Worm (Caenorhabditis elegans) whole organism, young adult: Measurements from ENCODE around the gene sqv-3.

Experiments used
- C06A6.2 ChIP-seq: fragments of 200-800 bp; sonication (Bioruptor generic); conservative IDR thresholded peaks from 2 replicates; pipeline ENCODE4 v1.3.6; 2022; ENCODE audit warnings: missing genetic modification characterization, missing compliant biosample characterization
- F22D6.2 ChIP-seq: sonication (generic microtip); optimal IDR thresholded peaks from 2 replicates; lab custom pipeline; 2016; ENCODE audit warnings: mild to moderate bottlenecking, missing genetic modification characterization, missing compliant biosample characterization
- F23B12.7 ChIP-seq: sonication (generic microtip); optimal IDR thresholded peaks from 2 replicates; lab custom pipeline; 2017; ENCODE audit warnings: missing genetic modification characterization, mild to moderate bottlenecking, missing compliant biosample characterization, antibody characterized with exemption, moderate library complexity; ENCODE audit not compliant: insufficient read depth
- F39B2.1 ChIP-seq: fragments of 200-800 bp; sonication (Bioruptor generic); IDR thresholded peaks from 2 replicates; pipeline ENCODE4 v1.3.6; 2022; ENCODE audit warnings: missing genetic modification reagents, missing genetic modification characterization, missing compliant biosample characterization
- F49E8.2 ChIP-seq: sonication (generic microtip); optimal IDR thresholded peaks from 3 replicates; lab custom pipeline; 2017; ENCODE audit warnings: missing genetic modification characterization, mild to moderate bottlenecking, missing compliant biosample characterization, antibody characterized with exemption, moderate library complexity; ENCODE audit not compliant: insufficient read depth
- F57C9.4 ChIP-seq: sonication (generic microtip); optimal IDR thresholded peaks from 2 replicates; lab custom pipeline; 2017; ENCODE audit warnings: mild to moderate bottlenecking, missing genetic modification characterization, missing compliant biosample characterization
- T26A5.8 ChIP-seq: sonication (generic microtip); optimal IDR thresholded peaks from 2 replicates; lab custom pipeline; 2016; ENCODE audit warnings: missing genetic modification characterization, missing compliant biosample characterization
- Y95B8A.8 ChIP-seq: fragments of 200-800 bp; sonication (Bioruptor generic); IDR thresholded peaks from 2 replicates; pipeline ENCODE4 v1.3.6; 2022; ENCODE audit warnings: missing genetic modification reagents, missing genetic modification characterization, missing compliant biosample characterization
- akir-1 ChIP-seq: fragments of 200-800 bp; sonication (Bioruptor generic); optimal IDR thresholded peaks from 2 replicates; lab custom pipeline; 2018; ENCODE audit warnings: mild to moderate bottlenecking, missing genetic modification characterization, moderate library complexity, missing compliant biosample characterization
- athp-1 ChIP-seq: sonication (generic microtip); optimal IDR thresholded peaks from 2 replicates; lab custom pipeline; 2017; ENCODE audit warnings: mild to moderate bottlenecking, missing genetic modification characterization, missing compliant biosample characterization
- attf-3 ChIP-seq: fragments of 200-800 bp; sonication (Bioruptor generic); conservative IDR thresholded peaks from 2 replicates; pipeline ENCODE4 v1.3.6; 2022; ENCODE audit warnings: missing genetic modification reagents, missing genetic modification characterization, missing compliant biosample characterization
- ccch-3 ChIP-seq: fragments of 200-800 bp; sonication (Bioruptor generic); optimal IDR thresholded peaks from 2 replicates; lab custom pipeline; 2018; ENCODE audit warnings: mild to moderate bottlenecking, missing genetic modification characterization, missing compliant biosample characterization
- cebp-1 ChIP-seq, 2 experiments: fragments of 200-800 bp in 1 of 2; sonication (Bioruptor generic) in 1 of 2; sonication (generic microtip) in 1 of 2; IDR thresholded peaks in 1 of 2; optimal IDR thresholded peaks in 1 of 2; 2 replicates each; pipeline versions ENCODE4 v1.3.6 to Lab custom; 2017 to 2022; ENCODE audit warnings: missing compliant biosample characterization in 2 of 2, missing genetic modification characterization in 2 of 2, mild to moderate bottlenecking in 1 of 2, missing genetic modification reagents in 1 of 2, moderate library complexity in 1 of 2
- cebp-2 ChIP-seq: fragments of 200-800 bp; sonication (Bioruptor generic); IDR thresholded peaks from 2 replicates; pipeline ENCODE4 v1.3.6; 2022; ENCODE audit warnings: missing genetic modification characterization, missing compliant biosample characterization
- ceh-100 ChIP-seq: fragments of 200-800 bp; sonication (Bioruptor generic); IDR thresholded peaks from 2 replicates; pipeline ENCODE4 v1.3.6; 2022; ENCODE audit warnings: missing genetic modification reagents, missing genetic modification characterization, missing compliant biosample characterization
- ceh-58 ChIP-seq: fragments of 200-800 bp; sonication (Bioruptor generic); IDR thresholded peaks from 2 replicates; pipeline ENCODE4 v1.3.6; 2022; ENCODE audit warnings: missing genetic modification characterization, missing compliant biosample characterization
- chd-7 ChIP-seq: sonication (generic microtip); optimal IDR thresholded peaks from 2 replicates; lab custom pipeline; 2016; ENCODE audit warnings: mild to moderate bottlenecking, missing genetic modification characterization, moderate library complexity, missing compliant biosample characterization
- dox-1 ChIP-seq: fragments of 200-800 bp; sonication (Bioruptor generic); IDR thresholded peaks from 2 replicates; pipeline ENCODE4 v1.3.6; 2022; ENCODE audit warnings: missing genetic modification reagents, missing genetic modification characterization, missing compliant biosample characterization
- dpff-1 ChIP-seq: sonication (generic microtip); optimal IDR thresholded peaks from 2 replicates; lab custom pipeline; 2017; ENCODE audit warnings: mild to moderate bottlenecking, missing genetic modification characterization, missing compliant biosample characterization
- dpl-1 ChIP-seq: fragments of 150-350 bp; optimal IDR thresholded peaks from 2 replicates; lab custom pipeline; 2014; ENCODE audit warnings: missing biosample characterization, missing genetic modification reagents, missing genetic modification characterization
- egl-44 ChIP-seq: fragments of 200-800 bp; sonication (Bioruptor generic); IDR thresholded peaks from 2 replicates; pipeline ENCODE4 v1.3.6; 2022; ENCODE audit warnings: missing genetic modification reagents, missing genetic modification characterization, missing compliant biosample characterization
- fkh-3 ChIP-seq: sonication (generic microtip); optimal IDR thresholded peaks from 2 replicates; lab custom pipeline; 2016; ENCODE audit warnings: mild to moderate bottlenecking, missing genetic modification characterization, missing compliant biosample characterization
- hlh-26 ChIP-seq: fragments of 200-800 bp; sonication (Bioruptor generic); conservative IDR thresholded peaks from 2 replicates; pipeline ENCODE4 v1.3.6; 2022; ENCODE audit warnings: missing genetic modification reagents, missing genetic modification characterization, missing compliant biosample characterization
- hmg-20 ChIP-seq: fragments of 200-800 bp; sonication (Bioruptor generic); IDR thresholded peaks from 2 replicates; pipeline ENCODE4 v1.3.6; 2022; ENCODE audit warnings: missing genetic modification reagents, missing genetic modification characterization, missing compliant biosample characterization
- hrde-1 ChIP-seq: sonication (generic microtip); optimal IDR thresholded peaks from 2 replicates; lab custom pipeline; 2016; ENCODE audit warnings: missing genetic modification characterization, mild to moderate bottlenecking, missing compliant biosample characterization, moderate library complexity, missing genotype, missing genetic modification reagents, borderline replicate concordance
- hsf-1 ChIP-seq: fragments of 200-800 bp; sonication (Bioruptor generic); IDR thresholded peaks from 2 replicates; pipeline ENCODE4 v1.3.6; 2022; ENCODE audit warnings: missing genetic modification reagents, missing genetic modification characterization, missing compliant biosample characterization
- let-607 ChIP-seq, 2 experiments: fragments of 200-800 bp in 1 of 2; sonication (Bioruptor generic) in 1 of 2; sonication (generic microtip) in 1 of 2; optimal IDR thresholded peaks; 2 replicates each; lab custom pipeline; 2016 to 2018; ENCODE audit warnings: mild to moderate bottlenecking in 2 of 2, missing compliant biosample characterization in 2 of 2, missing genetic modification characterization in 2 of 2, moderate library complexity in 2 of 2, missing genotype in 1 of 2
- lin-40 ChIP-seq: sonication (generic microtip); optimal IDR thresholded peaks from 2 replicates; lab custom pipeline; 2016; ENCODE audit warnings: missing genetic modification characterization, mild to moderate bottlenecking, missing compliant biosample characterization, missing genotype, missing genetic modification reagents
- lin-54 ChIP-seq: fragments of 200-800 bp; sonication (Bioruptor generic); optimal IDR thresholded peaks from 2 replicates; lab custom pipeline; 2018; ENCODE audit warnings: mild to moderate bottlenecking, missing genetic modification characterization, missing compliant biosample characterization
- lsl-1 ChIP-seq: fragments of 200-800 bp; sonication (Bioruptor generic); optimal IDR thresholded peaks from 2 replicates; lab custom pipeline; 2018; ENCODE audit warnings: mild to moderate bottlenecking, missing genetic modification characterization, moderate library complexity, missing compliant biosample characterization
- lsy-27 ChIP-seq: sonication (generic microtip); optimal IDR thresholded peaks from 2 replicates; lab custom pipeline; 2017; ENCODE audit warnings: missing genetic modification characterization, mild to moderate bottlenecking, missing compliant biosample characterization, antibody characterized with exemption, missing genotype, borderline replicate concordance; ENCODE audit not compliant: insufficient read depth
- madf-10 ChIP-seq: sonication (generic microtip); optimal IDR thresholded peaks from 2 replicates; lab custom pipeline; 2016; ENCODE audit warnings: mild to moderate bottlenecking, missing genetic modification characterization, missing compliant biosample characterization
- mes-4 ChIP-seq: sonication (generic microtip); optimal IDR thresholded peaks from 2 replicates; lab custom pipeline; 2016; ENCODE audit warnings: missing genotype, missing genetic modification characterization, missing compliant biosample characterization
- nfya-2 ChIP-seq: fragments of 200-800 bp; sonication (Bioruptor generic); IDR thresholded peaks from 2 replicates; pipeline ENCODE4 v1.3.6; 2022; ENCODE audit warnings: missing genetic modification reagents, missing genetic modification characterization, missing compliant biosample characterization
- nfyb-1 ChIP-seq: fragments of 200-800 bp; sonication (Bioruptor generic); IDR thresholded peaks from 2 replicates; pipeline ENCODE4 v1.3.6; 2022; ENCODE audit warnings: missing genetic modification reagents, missing genetic modification characterization, missing compliant biosample characterization
- nhr-120 ChIP-seq: fragments of 200-800 bp; sonication (Bioruptor generic); IDR thresholded peaks from 2 replicates; pipeline ENCODE4 v1.3.6; 2022; ENCODE audit warnings: missing genetic modification characterization, missing compliant biosample characterization
- nhr-179 ChIP-seq: sonication (generic microtip); optimal IDR thresholded peaks from 2 replicates; lab custom pipeline; 2016; ENCODE audit warnings: mild to moderate bottlenecking, missing genetic modification characterization, missing compliant biosample characterization
- nhr-27 ChIP-seq: fragments of 200-800 bp; sonication (Bioruptor generic); optimal IDR thresholded peaks from 2 replicates; lab custom pipeline; 2018; ENCODE audit warnings: mild to moderate bottlenecking, missing genetic modification characterization, moderate library complexity, missing compliant biosample characterization
- pbrm-1 ChIP-seq: fragments of 200-800 bp; sonication (Bioruptor generic); IDR thresholded peaks from 2 replicates; pipeline ENCODE4 v1.3.6; 2022; ENCODE audit warnings: missing genetic modification reagents, missing genetic modification characterization, missing compliant biosample characterization
- repo-1 ChIP-seq: sonication (generic microtip); optimal IDR thresholded peaks from 2 replicates; lab custom pipeline; 2017; ENCODE audit warnings: mild to moderate bottlenecking, missing genetic modification characterization, missing compliant biosample characterization
- rpc-1 ChIP-seq, 2 experiments: fragments of 150-350 bp in 1 of 2; sonication (generic microtip) in 1 of 2; optimal IDR thresholded peaks; 2 replicates each; lab custom pipeline; 2014 to 2018; ENCODE audit warnings: missing biosample characterization in 1 of 2, missing genetic modification characterization in 1 of 2, missing genetic modification reagents in 1 of 2, missing genotype in 1 of 2
- snpc-1.3 ChIP-seq: sonication (generic microtip); optimal IDR thresholded peaks from 2 replicates; lab custom pipeline; 2017; ENCODE audit warnings: missing genetic modification characterization, mild to moderate bottlenecking, missing compliant biosample characterization, antibody characterized with exemption, moderate library complexity, missing genotype, missing genetic modification reagents; ENCODE audit not compliant: insufficient read depth
- somi-1 ChIP-seq: fragments of 200-800 bp; sonication (Bioruptor generic); optimal IDR thresholded peaks from 2 replicates; lab custom pipeline; 2018; ENCODE audit warnings: mild to moderate bottlenecking, missing genetic modification characterization, missing compliant biosample characterization
- unc-130 ChIP-seq: sonication (generic microtip); optimal IDR thresholded peaks from 2 replicates; lab custom pipeline; 2016; ENCODE audit warnings: missing genetic modification reagents, missing genetic modification characterization, missing compliant biosample characterization
- zim-3 ChIP-seq: sonication (generic microtip); optimal IDR thresholded peaks from 2 replicates; lab custom pipeline; 2017; ENCODE audit warnings: mild to moderate bottlenecking, missing genetic modification characterization, moderate library complexity, missing compliant biosample characterization
- ztf-22 ChIP-seq: fragments of 200-800 bp; sonication (Bioruptor generic); optimal IDR thresholded peaks from 2 replicates; lab custom pipeline; 2018; ENCODE audit warnings: mild to moderate bottlenecking, missing genetic modification characterization, moderate library complexity, missing compliant biosample characterization

Gene sqv-3

ce11 chrIII:9804997-9805610 lies 24.9 kb upstream of the sqv-3 start, which contains the start of gene riok-3 (continued):
- TF ChIP-seq egl-44 (GFP tag; lab: Robert Waterston, UW) (no peak), ceh-58 (no peak), F39B2.1 (GFP tag; lab: Robert Waterston, UW) (no peak), fkh-3 (tag; lab: Kevin White, UChicago) (no peak), unc-130 (GFP tag; lab: Kevin White, UChicago) (no peak), madf-10 (no peak), ccch-3 (no peak), T26A5.8 (no peak), lsl-1 (GFP tag; lab: Kevin White, UChicago) (no peak), hsf-1 (GFP tag; lab: Robert Waterston, UW) (no peak), F57C9.4 (peak; percentile 41), ztf-22 (GFP tag; lab: Kevin White, UChicago) (no peak), dox-1 (peak; percentile 33; the same call in 1 of the 2 replicates), cebp-1 (GFP tag; IDR thresholded peaks at IDR 0.05; lab: Robert Waterston, UW) (peak; percentile 74; the same call in 1 of the 2 replicates), cebp-1 (tag; optimal IDR thresholded peaks at IDR 0.05; lab: Kevin White, UChicago) (peak; percentile 94), repo-1 (peak; percentile 77), somi-1 (GFP tag; lab: Kevin White, UChicago) (peak; percentile 44), F23B12.7 (tag; lab: Kevin White, UChicago) (peak; percentile 21), let-607 (tag; optimal IDR thresholded peaks at IDR 0.05; lab: Kevin White, UChicago) (peak in 1 of 2 experiments; percentile 2), pbrm-1 (GFP tag; lab: Robert Waterston, UW) (peak; percentile 49; the same call in 1 of the 2 replicates), dpl-1 (GFP tag; lab: Kevin White, UChicago) (no peak), hmg-20 (no peak), lin-40 (tag; lab: Kevin White, UChicago) (peak; percentile 11), nhr-27 (tag; lab: Kevin White, UChicago) (no peak), hlh-26 (GFP tag; lab: Robert Waterston, UW) (no peak), nfya-2 (GFP tag; lab: Robert Waterston, UW) (no peak), F22D6.2 (no peak), nfyb-1 (peak; percentile 72), cebp-2 (no peak), ceh-100 (no peak; the same call in 1 of the 2 replicates), nhr-179 (tag; lab: Kevin White, UChicago) (no peak), lsy-27 (no peak), Y95B8A.8 (GFP tag; lab: Robert Waterston, UW) (peak; percentile 40; the same call in 1 of the 2 replicates), athp-1 (tag; lab: Kevin White, UChicago) (no peak), snpc-1.3 (tag; lab: Kevin White, UChicago) (no peak), F49E8.2 (tag; lab: Kevin White, UChicago) (no peak), nhr-120 (GFP tag; lab: Robert Waterston, UW) (no peak), mes-4 (no peak), rpc-1 (optimal IDR thresholded peaks at IDR 0.05; lab: Kevin White, UChicago) (no peak), rpc-1 (tag; optimal IDR thresholded peaks at IDR 0.05; lab: Kevin White, UChicago) (no peak), lin-54 (GFP tag; lab: Kevin White, UChicago) (no peak), C06A6.2 (GFP tag; lab: Robert Waterston, UW) (0 out of 2 replicates have a peak, but pooled peaks have one; percentile 18), zim-3 (peak; percentile 67), hrde-1 (tag; lab: Kevin White, UChicago) (no peak), chd-7 (tag; lab: Kevin White, UChicago) (no peak), dpff-1 (tag; lab: Kevin White, UChicago) (peak; percentile 36), attf-3 (0 out of 2 replicates have a peak, but pooled peaks have one; percentile 7), akir-1 (GFP tag; lab: Kevin White, UChicago) (no peak)
